Fruit fly (Drosophila melanogaster): ENCODE data around the gene CG14355.

The CG14355 gene

DNA sequence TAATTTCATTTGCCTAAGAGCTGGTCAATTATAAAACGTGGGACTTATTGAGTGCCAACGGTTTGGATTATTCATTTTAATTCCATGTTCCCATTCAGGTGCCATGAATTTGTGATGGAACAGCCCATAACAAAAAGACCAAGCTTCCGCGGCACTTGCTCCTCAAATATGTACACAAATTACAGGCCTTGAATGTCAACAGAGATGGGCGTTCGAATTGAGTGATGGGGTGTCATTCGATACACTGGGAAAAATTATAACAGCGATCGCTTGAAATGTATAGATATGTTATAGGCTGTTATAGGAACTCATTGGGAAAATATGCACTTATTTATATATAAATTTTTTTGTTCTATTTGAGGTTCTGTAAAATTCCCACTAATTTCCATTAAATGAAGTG, 35.7 kb downstream of the CG14355 start:
- TF ChIP-seq Myc (optimal IDR thresholded peaks at IDR 0.05) (no peak), h (optimal IDR thresholded peaks at IDR 0.05) (no peak), psq (optimal IDR thresholded peaks at IDR 0.05) (no peak), Sin3A (optimal IDR thresholded peaks at IDR 0.05) (no peak), insv (optimal IDR thresholded peaks at IDR 0.05) (no peak), ttk (optimal IDR thresholded peaks at IDR 0.05) (no peak)

DNA sequence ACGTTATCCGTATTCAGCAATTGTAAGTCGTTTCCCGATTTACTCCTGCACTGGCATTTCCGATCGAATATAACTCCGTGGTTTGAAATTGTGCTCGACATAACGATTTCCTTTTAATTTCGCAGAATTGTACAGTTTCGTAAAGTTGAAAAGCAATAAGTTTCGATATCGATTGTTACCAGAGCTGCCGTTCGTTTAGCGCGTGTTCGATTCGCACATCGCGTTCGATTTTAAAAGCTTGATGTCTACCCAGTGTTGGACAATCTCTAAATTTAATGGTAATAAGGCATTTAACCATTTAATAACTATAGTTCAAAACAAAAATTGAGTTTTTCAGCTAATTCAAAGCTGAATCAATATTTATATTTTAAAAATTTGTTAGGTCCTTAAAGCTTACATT, 39.7 kb downstream of the CG14355 start, which contains the start of gene CG14357:
Gene CG14357 (minus strand): TSS at position 101 of the 400 bp plus-strand sequence.
- no peak for TF ChIP-seq h (optimal IDR thresholded peaks at IDR 0.05)

DNA sequence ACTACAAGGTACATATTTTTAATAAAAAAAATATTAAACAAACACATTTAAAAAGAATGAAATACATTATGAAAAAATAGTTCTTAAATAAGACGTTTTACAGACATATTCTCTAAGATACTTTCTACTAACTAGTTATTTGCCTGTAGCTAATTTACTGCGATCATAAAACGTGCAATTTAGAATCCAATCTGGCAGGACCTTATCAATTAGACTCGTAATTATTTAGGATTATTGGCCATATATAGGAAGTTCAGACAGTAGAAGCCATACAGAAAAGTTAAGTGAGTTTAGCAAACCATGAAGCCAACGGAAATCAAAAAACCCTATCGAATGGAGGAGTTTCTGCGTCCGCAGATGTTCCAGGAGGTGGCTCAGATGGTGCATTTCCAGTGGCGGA, 42.6 kb downstream of the CG14355 start, which contains the start of gene Or88a:
Gene Or88a (plus strand): TSS at position 301 of the 400 bp plus-strand sequence.
- TF ChIP-seq Myc (optimal IDR thresholded peaks at IDR 0.05) (no peak), insv (optimal IDR thresholded peaks at IDR 0.05) (no peak), h (optimal IDR thresholded peaks at IDR 0.05) (no peak), Sin3A (optimal IDR thresholded peaks at IDR 0.05) (no peak), ttk (optimal IDR thresholded peaks at IDR 0.05) (no peak), psq (optimal IDR thresholded peaks at IDR 0.05) (no peak)

DNA sequence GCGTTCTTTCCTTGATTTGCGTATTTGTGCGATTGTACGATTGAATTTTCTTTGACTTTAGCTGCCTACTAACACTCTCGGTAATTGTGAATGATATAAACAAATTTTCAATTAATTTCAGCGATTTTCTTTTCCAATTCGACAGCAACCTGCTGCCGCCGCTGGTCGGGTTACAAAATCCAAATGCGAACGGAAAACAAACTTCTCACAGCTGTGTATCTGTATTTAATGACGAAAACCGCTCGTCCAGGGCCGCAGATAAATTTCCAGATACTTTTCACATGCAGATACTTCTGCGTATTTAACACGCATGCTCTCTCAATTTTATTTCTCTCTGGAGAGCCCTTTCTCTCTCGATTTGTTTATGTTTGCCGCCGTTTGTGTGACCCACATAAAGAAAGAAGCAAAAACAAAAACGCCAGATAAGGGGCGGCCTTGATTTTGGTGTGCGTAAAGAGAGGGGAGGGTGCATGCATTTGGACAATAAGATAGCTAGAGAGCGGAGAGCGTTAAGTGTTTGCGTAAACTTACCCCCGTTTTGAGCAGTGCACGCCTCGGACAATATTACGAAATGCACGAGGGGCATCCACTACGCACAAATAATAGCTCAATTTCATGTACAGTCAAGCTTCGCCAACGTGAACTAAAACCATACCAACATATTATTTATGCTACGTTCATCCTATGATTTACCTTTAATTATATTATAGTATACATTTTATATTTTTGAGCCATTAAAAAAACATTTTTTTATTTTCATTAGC, 43.4 kb downstream of the CG14355 start, which contains the start of gene CG12402:
Gene CG12402 (minus strand): TSS at position 164 of the 764 bp plus-strand sequence.
- TF ChIP-seq psq (optimal IDR thresholded peaks at IDR 0.05): no peak
- TF ChIP-seq h (optimal IDR thresholded peaks at IDR 0.05): no peak
- no peak for TF ChIP-seq Myc (optimal IDR thresholded peaks at IDR 0.05)
- TF ChIP-seq ttk (optimal IDR thresholded peaks at IDR 0.05): no peak
- TF ChIP-seq insv (optimal IDR thresholded peaks at IDR 0.05): no peak
- TF ChIP-seq Sin3A (optimal IDR thresholded peaks at IDR 0.05): no peak

DNA sequence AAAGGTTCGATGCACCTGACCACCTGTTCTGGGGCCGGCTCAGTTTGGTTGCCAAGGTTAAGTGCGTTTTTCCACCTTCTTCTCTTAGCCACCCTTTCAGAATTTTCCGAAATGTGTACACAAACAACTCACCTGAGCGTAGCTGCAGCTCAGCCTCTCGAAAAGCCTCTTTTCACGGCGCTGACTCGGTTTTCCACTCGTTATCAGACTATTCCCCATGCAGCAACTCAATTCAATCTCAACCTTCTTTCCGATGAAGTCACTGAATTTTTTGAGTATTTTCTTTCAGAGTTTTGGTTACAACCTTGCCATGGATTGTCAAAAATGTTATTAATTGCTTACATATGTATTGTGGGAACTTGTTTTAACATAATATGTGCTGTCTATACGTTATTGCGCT, 44.1 kb downstream of the CG14355 start:
- TF ChIP-seq ttk (optimal IDR thresholded peaks at IDR 0.05): no peak
- TF ChIP-seq insv (optimal IDR thresholded peaks at IDR 0.05): no peak
- no peak for TF ChIP-seq Myc (optimal IDR thresholded peaks at IDR 0.05)
- no peak for TF ChIP-seq Sin3A (optimal IDR thresholded peaks at IDR 0.05)
- no peak for TF ChIP-seq h (optimal IDR thresholded peaks at IDR 0.05)
- TF ChIP-seq psq (optimal IDR thresholded peaks at IDR 0.05): no peak

DNA sequence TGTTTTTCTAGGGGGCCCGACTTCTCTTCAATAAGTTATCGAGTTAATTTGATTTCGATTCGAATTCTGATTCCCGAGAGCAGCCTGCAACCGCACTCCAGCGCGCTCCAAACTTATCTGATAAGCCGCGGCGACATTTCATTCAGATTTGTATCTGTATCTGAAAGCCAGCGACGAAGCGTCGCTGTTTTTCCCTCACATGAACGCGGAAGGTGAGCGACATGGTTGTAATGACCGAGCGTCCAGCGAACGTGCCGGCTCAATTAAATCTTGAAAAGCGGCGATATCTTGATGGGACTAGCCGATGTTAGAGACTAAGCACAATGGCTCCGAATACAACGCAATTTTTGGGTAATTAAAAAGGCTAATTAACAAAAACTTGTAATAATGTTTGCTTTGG, 48.7 kb downstream of the CG14355 start, which contains the start of gene PK1-R:
Gene PK1-R (minus strand): TSS at position 101 of the 400 bp plus-strand sequence.
- TF ChIP-seq Sin3A (optimal IDR thresholded peaks at IDR 0.05) (no peak), psq (optimal IDR thresholded peaks at IDR 0.05) (no peak), h (optimal IDR thresholded peaks at IDR 0.05) (no peak), ttk (optimal IDR thresholded peaks at IDR 0.05) (no peak), insv (optimal IDR thresholded peaks at IDR 0.05) (no peak), Myc (optimal IDR thresholded peaks at IDR 0.05) (no peak)

DNA sequence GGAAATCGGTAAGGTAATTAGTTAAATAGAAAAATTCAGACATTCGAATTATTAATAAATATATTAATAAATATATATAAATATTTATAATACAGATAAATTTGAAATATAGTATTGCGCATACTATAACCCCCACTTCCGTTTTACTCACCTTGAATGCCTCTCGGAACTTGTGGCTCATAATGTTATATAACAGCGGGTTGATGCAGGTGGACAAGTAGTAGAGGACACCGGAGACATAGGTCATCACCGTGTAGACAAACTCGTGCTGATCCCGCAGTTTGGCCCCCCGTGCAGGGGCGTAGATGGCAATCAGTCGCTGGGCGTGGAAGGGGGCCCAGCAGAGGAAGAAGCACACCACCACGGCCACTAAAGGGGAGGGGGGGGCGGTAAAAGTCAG, 50.8 kb downstream of the CG14355 start:
- TF ChIP-seq Sin3A (optimal IDR thresholded peaks at IDR 0.05) (no peak), Myc (optimal IDR thresholded peaks at IDR 0.05) (no peak), psq (optimal IDR thresholded peaks at IDR 0.05) (no peak), insv (optimal IDR thresholded peaks at IDR 0.05) (no peak), h (optimal IDR thresholded peaks at IDR 0.05) (no peak), ttk (optimal IDR thresholded peaks at IDR 0.05) (no peak)

DNA sequence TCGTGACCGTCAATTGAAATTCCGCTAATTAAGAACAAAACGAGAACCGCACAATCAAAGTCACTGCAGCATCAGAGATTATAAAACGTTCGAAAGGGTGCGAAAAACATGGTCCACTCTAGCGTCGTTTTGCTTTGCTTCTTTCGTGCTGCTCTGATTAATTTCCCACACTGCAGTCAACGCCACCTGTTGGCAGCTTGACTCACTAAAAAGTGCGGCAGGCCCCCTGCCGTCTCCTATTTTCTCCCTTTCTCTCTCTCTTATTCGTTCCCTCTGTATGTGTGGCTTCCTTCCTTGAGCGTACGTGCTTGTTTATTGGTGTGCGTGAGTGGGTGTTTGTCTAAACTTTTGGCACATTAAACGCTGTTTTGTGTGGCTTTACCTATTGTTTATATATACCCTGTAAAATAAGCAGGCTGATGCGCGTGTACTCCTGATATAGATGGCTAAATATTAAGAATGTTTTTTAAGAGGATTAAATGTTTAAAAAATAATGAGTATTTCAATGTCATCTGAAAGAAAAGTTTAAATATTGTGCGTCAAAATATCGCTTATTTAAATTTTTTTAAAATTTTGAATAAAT, 53.1 kb downstream of the CG14355 start:
- TF ChIP-seq Sin3A (optimal IDR thresholded peaks at IDR 0.05) (no peak), insv (optimal IDR thresholded peaks at IDR 0.05) (no peak), ttk (optimal IDR thresholded peaks at IDR 0.05) (no peak), Myc (optimal IDR thresholded peaks at IDR 0.05) (no peak), h (optimal IDR thresholded peaks at IDR 0.05) (no peak), psq (optimal IDR thresholded peaks at IDR 0.05) (no peak)

Data from Kc167 (cell line).